Fruit fly (Drosophila melanogaster): ENCODE results near the gene Acbp2.

The Acbp2 gene

DNA sequence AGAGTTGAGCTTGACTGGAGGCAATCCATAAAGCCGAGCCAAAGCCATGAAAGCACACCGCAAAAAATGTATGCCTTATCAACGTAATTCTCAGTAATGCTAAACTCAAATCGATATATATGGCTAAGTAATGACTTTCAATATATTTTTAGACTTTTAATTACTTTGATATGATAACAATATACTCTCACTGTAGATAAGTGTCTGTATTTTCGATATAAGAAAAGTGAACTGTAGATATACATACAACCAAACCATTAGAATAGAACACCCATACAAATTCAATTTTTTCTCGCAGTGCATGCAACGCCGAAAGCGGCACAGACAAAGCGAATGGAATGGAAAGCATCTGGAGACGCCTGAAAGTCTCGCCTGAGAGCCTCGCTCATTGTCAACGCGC, 22.0 kb downstream of the Acbp2 start:
- TF ChIP-seq CG34367 (tag; optimal IDR thresholded peaks at IDR 0.05) (peak; percentile 63), CG10348 (GFP tag; IDR thresholded peaks at IDR 0.05) (no peak), CG9948 (tag; optimal IDR thresholded peaks at IDR 0.05) (peak; percentile 75), D1 (tag; optimal IDR thresholded peaks at IDR 0.05) (peak; percentile 39), fd96Ca (GFP tag; IDR thresholded peaks at IDR 0.05) (no peak), Ets98B (GFP tag; IDR thresholded peaks at IDR 0.05) (peak; percentile 39), Pif1B (GFP tag; optimal IDR thresholded peaks at IDR 0.05) (peak; percentile 57), Pif1A (GFP tag; optimal IDR thresholded peaks at IDR 0.05) (peak; percentile 82), EcR (GFP tag; optimal IDR thresholded peaks at IDR 0.05) (no peak), CG8301 (tag; optimal IDR thresholded peaks at IDR 0.05) (peak; percentile 76), CG4496 (GFP tag; IDR thresholded peaks at IDR 0.05) (peak; percentile 58; the same call in 2 of the 3 replicates), Snoo (tag; optimal IDR thresholded peaks at IDR 0.05) (peak; percentile 46), CG8159 (tag; optimal IDR thresholded peaks at IDR 0.05) (peak; percentile 87), CG12605 (GFP tag; IDR thresholded peaks at IDR 0.05) (no peak), CG15710 (tag; optimal IDR thresholded peaks at IDR 0.05) (peak; percentile 80), CG17806 (tag; optimal IDR thresholded peaks at IDR 0.05) (peak; percentile 82), rn (GFP tag; IDR thresholded peaks at IDR 0.05) (no peak), CG13204 (GFP tag; optimal IDR thresholded peaks at IDR 0.05) (peak; percentile 46), CG14655 (GFP tag; optimal IDR thresholded peaks at IDR 0.05) (peak; percentile 80), gl (tag; optimal IDR thresholded peaks at IDR 0.05) (peak; percentile 49), CG32121 (GFP tag; IDR thresholded peaks at IDR 0.05) (peak; percentile 50)

DNA sequence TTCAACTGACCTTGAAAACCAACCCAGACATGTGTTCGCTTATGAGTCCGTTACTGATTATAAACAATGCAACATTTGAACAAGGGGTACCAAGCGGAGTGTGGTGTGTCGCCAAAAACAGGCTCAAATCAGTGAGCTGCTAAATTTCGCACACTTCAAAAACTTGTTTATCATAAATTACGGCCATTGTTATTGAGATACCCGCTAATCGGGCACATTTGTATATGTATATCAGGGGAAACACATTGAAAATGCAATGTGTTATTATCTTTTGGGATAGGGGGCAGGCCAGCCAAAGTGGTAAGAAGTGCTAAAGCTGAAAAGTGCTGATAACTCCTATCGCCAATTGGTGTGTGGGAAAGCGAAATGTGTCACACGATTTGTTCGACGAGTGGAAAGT, 22.6 kb downstream of the Acbp2 start:
- TF ChIP-seq CG10348 (GFP tag; IDR thresholded peaks at IDR 0.05) (no peak), CG4496 (GFP tag; IDR thresholded peaks at IDR 0.05) (no peak), Ets98B (GFP tag; IDR thresholded peaks at IDR 0.05) (no peak), Pif1B (GFP tag; optimal IDR thresholded peaks at IDR 0.05) (no peak), CG8301 (tag; optimal IDR thresholded peaks at IDR 0.05) (no peak), Snoo (tag; optimal IDR thresholded peaks at IDR 0.05) (no peak), CG34367 (tag; optimal IDR thresholded peaks at IDR 0.05) (no peak), fd96Ca (GFP tag; IDR thresholded peaks at IDR 0.05) (no peak), CG13204 (GFP tag; optimal IDR thresholded peaks at IDR 0.05) (no peak), Pif1A (GFP tag; optimal IDR thresholded peaks at IDR 0.05) (no peak), CG12605 (GFP tag; IDR thresholded peaks at IDR 0.05) (no peak), CG14655 (GFP tag; optimal IDR thresholded peaks at IDR 0.05) (no peak), CG15710 (tag; optimal IDR thresholded peaks at IDR 0.05) (no peak), CG8159 (tag; optimal IDR thresholded peaks at IDR 0.05) (no peak), CG9948 (tag; optimal IDR thresholded peaks at IDR 0.05) (no peak), EcR (GFP tag; optimal IDR thresholded peaks at IDR 0.05) (no peak), D1 (tag; optimal IDR thresholded peaks at IDR 0.05) (no peak), CG32121 (GFP tag; IDR thresholded peaks at IDR 0.05) (no peak), rn (GFP tag; IDR thresholded peaks at IDR 0.05) (no peak), CG17806 (tag; optimal IDR thresholded peaks at IDR 0.05) (no peak)

DNA sequence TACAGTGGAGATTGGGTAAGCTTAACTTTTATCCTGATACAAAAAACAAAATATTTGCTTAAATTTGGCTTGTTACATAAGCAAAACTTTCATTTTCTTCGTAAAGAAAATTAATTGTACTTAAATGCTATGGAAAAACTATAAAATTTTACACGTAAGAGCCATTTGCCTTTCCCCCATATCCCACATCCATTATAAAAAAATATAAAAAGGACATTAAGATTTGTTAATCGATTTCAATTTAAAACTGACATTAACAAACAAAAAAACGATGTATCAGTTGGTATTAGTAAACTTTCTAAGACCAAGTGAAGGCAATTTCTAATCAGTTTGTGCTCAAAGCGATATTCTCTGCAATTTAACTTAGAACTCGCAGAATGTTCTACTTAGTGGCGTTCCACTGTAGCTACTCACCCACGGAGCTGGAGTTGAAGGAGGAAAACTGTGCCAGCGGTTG, 23.9 kb downstream of the Acbp2 start:
- TF ChIP-seq CG34367 (tag; optimal IDR thresholded peaks at IDR 0.05) (peak; percentile 19), EcR (GFP tag; optimal IDR thresholded peaks at IDR 0.05) (no peak), CG32121 (GFP tag; IDR thresholded peaks at IDR 0.05) (no peak; the same call in 1 of the 2 replicates), rn (GFP tag; IDR thresholded peaks at IDR 0.05) (no peak), CG12605 (GFP tag; IDR thresholded peaks at IDR 0.05) (no peak), CG14655 (GFP tag; optimal IDR thresholded peaks at IDR 0.05) (peak; percentile 75), CG9948 (tag; optimal IDR thresholded peaks at IDR 0.05) (peak; percentile 65), gl (tag; optimal IDR thresholded peaks at IDR 0.05) (no peak), Pif1A (GFP tag; optimal IDR thresholded peaks at IDR 0.05) (peak; percentile 69), Ets98B (GFP tag; IDR thresholded peaks at IDR 0.05) (peak; percentile 21), CG13204 (GFP tag; optimal IDR thresholded peaks at IDR 0.05) (peak; percentile 26), fd96Ca (GFP tag; IDR thresholded peaks at IDR 0.05) (no peak; the same call in 1 of the 3 replicates), D1 (tag; optimal IDR thresholded peaks at IDR 0.05) (no peak), CG17806 (tag; optimal IDR thresholded peaks at IDR 0.05) (peak; percentile 47), CG4496 (GFP tag; IDR thresholded peaks at IDR 0.05) (peak; percentile 50), Snoo (tag; optimal IDR thresholded peaks at IDR 0.05) (peak; percentile 54), CG8301 (tag; optimal IDR thresholded peaks at IDR 0.05) (peak; percentile 65), CG15710 (tag; optimal IDR thresholded peaks at IDR 0.05) (peak; percentile 61), CG8159 (tag; optimal IDR thresholded peaks at IDR 0.05) (peak; percentile 67), Pif1B (GFP tag; optimal IDR thresholded peaks at IDR 0.05) (peak; percentile 63)

DNA sequence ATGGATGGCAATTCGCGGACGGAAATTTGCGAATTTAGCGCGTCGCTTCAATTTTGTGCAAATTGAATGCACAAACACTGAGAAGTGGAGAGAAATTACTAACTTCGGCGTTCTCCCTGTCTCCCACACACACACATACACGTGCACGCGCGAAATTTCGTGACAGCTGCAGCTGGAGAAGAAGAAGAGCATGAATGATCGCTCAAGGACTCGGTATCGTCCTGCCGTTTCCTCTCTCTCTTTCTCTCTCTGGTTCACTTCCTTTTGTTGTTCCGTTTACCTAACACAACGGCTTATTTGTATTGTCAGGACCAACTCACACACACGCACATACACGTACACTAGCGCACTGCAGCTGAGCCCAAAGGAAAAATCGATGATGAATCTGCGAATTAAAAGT, 24.6 kb downstream of the Acbp2 start:
- TF ChIP-seq CG12605 (GFP tag; IDR thresholded peaks at IDR 0.05) (no peak), CG13204 (GFP tag; optimal IDR thresholded peaks at IDR 0.05) (no peak), CG15710 (tag; optimal IDR thresholded peaks at IDR 0.05) (no peak)

DNA sequence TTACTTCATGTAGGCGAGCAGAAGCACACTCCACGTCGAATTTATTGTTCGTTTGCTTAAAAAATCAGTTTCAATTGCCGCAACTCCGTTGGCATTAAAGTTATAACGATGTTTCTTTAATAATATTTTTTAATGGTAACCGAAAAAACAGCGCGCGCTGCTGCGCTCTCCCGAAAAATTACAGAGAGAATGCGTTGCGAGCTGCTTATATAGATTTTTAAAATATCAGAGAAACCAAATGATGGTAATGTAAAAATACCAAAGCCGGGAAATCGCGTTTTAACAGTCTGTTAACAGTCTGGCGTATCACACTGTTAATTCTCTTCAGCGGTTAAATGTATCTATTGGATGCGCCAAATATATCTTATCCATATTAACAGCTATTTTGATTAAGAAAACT, 25.2 kb downstream of the Acbp2 start, which contains the start of gene corn:
TSS of gene corn (minus strand) at position 184 of the 400 bp plus-strand sequence.
- peak; percentile 31; the same call in 1 of the 3 replicates for TF ChIP-seq CG4496 (GFP tag; IDR thresholded peaks at IDR 0.05)
- TF ChIP-seq Pif1B (GFP tag; optimal IDR thresholded peaks at IDR 0.05), result peak; percentile 41
- TF ChIP-seq CG17806 (tag; optimal IDR thresholded peaks at IDR 0.05), result no peak
- peak; percentile 20 for TF ChIP-seq Pif1A (GFP tag; optimal IDR thresholded peaks at IDR 0.05)
- no peak for TF ChIP-seq rn (GFP tag; IDR thresholded peaks at IDR 0.05)
- no peak for TF ChIP-seq gl (tag; optimal IDR thresholded peaks at IDR 0.05)

DNA sequence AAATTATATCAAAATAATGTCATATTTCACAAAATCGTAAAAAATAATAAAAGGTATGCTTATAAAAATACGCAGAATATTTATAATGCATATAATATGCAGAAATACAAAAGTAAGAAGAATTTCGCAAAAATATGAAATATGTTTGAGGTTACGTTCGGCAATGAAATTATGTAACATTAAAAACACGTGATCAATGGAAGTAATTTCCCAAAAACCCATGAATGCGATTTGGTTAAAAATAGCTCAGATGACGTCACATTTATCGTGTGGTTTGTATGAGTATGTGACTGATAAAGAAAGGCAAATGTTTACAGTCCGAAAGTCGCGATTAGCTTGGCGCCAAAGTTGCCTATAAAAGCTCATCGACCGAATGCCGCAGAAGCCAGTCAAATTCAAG, 26.1 kb downstream of the Acbp2 start, which contains the start of gene CG8620:
TSS of gene CG8620 (plus strand) at position 387 of the 400 bp plus-strand sequence.
- TF ChIP-seq rn (GFP tag; IDR thresholded peaks at IDR 0.05), result no peak
- no peak for TF ChIP-seq CG12605 (GFP tag; IDR thresholded peaks at IDR 0.05)
- TF ChIP-seq CG10348 (GFP tag; IDR thresholded peaks at IDR 0.05), result no peak
- no peak for TF ChIP-seq Pif1B (GFP tag; optimal IDR thresholded peaks at IDR 0.05)
- no peak for TF ChIP-seq CG15710 (tag; optimal IDR thresholded peaks at IDR 0.05)
- no peak for TF ChIP-seq CG14655 (GFP tag; optimal IDR thresholded peaks at IDR 0.05)
- no peak for TF ChIP-seq Pif1A (GFP tag; optimal IDR thresholded peaks at IDR 0.05)
- TF ChIP-seq Snoo (tag; optimal IDR thresholded peaks at IDR 0.05), result no peak
- TF ChIP-seq CG4496 (GFP tag; IDR thresholded peaks at IDR 0.05), result no peak
- TF ChIP-seq CG13204 (GFP tag; optimal IDR thresholded peaks at IDR 0.05), result no peak
- TF ChIP-seq CG8159 (tag; optimal IDR thresholded peaks at IDR 0.05), result no peak
- TF ChIP-seq D1 (tag; optimal IDR thresholded peaks at IDR 0.05), result no peak
- TF ChIP-seq CG8301 (tag; optimal IDR thresholded peaks at IDR 0.05), result no peak
